Fruit fly (Drosophila melanogaster) Kc167 (cell line): ENCODE results near the gene CG6356.

Source experiments
- Sin3A ChIP-seq: fragments of >200 bp; optimal IDR thresholded peaks from 2 replicates; lab custom pipeline; 2018; ENCODE audit warnings: missing external identifiers
- h ChIP-seq: fragments of >200 bp; optimal IDR thresholded peaks from 3 replicates; lab custom pipeline; 2018; ENCODE audit warnings: missing external identifiers
- insv ChIP-seq: fragments of >200 bp; optimal IDR thresholded peaks from 3 replicates; lab custom pipeline; 2018; ENCODE audit warnings: missing external identifiers
- psq ChIP-seq: fragments of >200 bp; optimal IDR thresholded peaks from 2 replicates; lab custom pipeline; 2017; ENCODE audit warnings: missing external identifiers
- ttk ChIP-seq: sonication (Bioruptor generic); optimal IDR thresholded peaks from 2 replicates; lab custom pipeline; 2017; ENCODE audit warnings: missing external identifiers

- TF ChIP-seq ttk (lab: Kevin White, UChicago) = no peak
- TF ChIP-seq insv = no peak
- TF ChIP-seq Sin3A (lab: Kevin White, UChicago) = no peak
- no peak for TF ChIP-seq h (lab: Kevin White, UChicago)
- no peak for TF ChIP-seq psq
These were observed 49.5 kb downstream of the CG6356 start, which contains the start of the genes Rrp5 and Dis3 for dm6 chr3R:24333182-24333808.
